Worm (Caenorhabditis elegans) whole organism, late embryonic: ENCODE measurements around the gene rpl-22.

Source experiments
- ceh-22 ChIP-seq: sonication (generic microtip); optimal IDR thresholded peaks from 2 replicates; lab custom pipeline; 2017; ENCODE audit warnings: missing biosample characterization, missing genetic modification characterization
- unc-3 ChIP-seq, 2 experiments: fragments of 200-800 bp in 1 of 2; sonication (Bioruptor generic) in 1 of 2; sonication (generic microtip) in 1 of 2; conservative IDR thresholded peaks in 1 of 2; optimal IDR thresholded peaks in 1 of 2; 2 replicates each; pipeline versions ENCODE4 v1.3.6 to Lab custom; 2016 to 2022; ENCODE audit warnings: missing compliant biosample characterization in 2 of 2, missing genetic modification characterization in 2 of 2, missing genetic modification reagents in 1 of 2

- no peak for TF ChIP-seq ceh-22 (tag; lab: Kevin White, UChicago)
- TF ChIP-seq unc-3 (GFP tag; conservative IDR thresholded peaks at IDR 0.05; lab: Robert Waterston, UW): no peak
- TF ChIP-seq unc-3 (tag; optimal IDR thresholded peaks at IDR 0.05; lab: Kevin White, UChicago): no peak
Measured at ce11 chrII:5084225-5084624, 28.8 kb downstream of the rpl-22 start.
